Worm (Caenorhabditis elegans) whole organism, L4 larva: ENCODE results near the gene Y37E11AL.3.

Experiments used
- F49E8.2 ChIP-seq: sonication (generic microtip); optimal IDR thresholded peaks from 2 replicates; lab custom pipeline; 2016; ENCODE audit warnings: missing compliant biosample characterization, mild to moderate bottlenecking, missing genetic modification characterization, borderline replicate concordance
- T26A8.4 ChIP-seq: fragments of 200-800 bp; sonication (Bioruptor generic); IDR thresholded peaks from 2 replicates; pipeline ENCODE4 v1.3.6; 2022; ENCODE audit warnings: missing genetic modification characterization, missing compliant biosample characterization
- Y75B8A.6 ChIP-seq: fragments of 200-800 bp; sonication (Bioruptor generic); IDR thresholded peaks from 2 replicates; pipeline ENCODE4 v1.3.6; 2022; ENCODE audit warnings: missing genetic modification reagents, missing genetic modification characterization, missing compliant biosample characterization
- aha-1 ChIP-seq: fragments of 150-350 bp; peaks from one replicate; lab custom pipeline; 2014; ENCODE audit warnings: missing biosample characterization, missing genetic modification characterization
- ceh-20 ChIP-seq: fragments of 200-800 bp; sonication (Bioruptor generic); IDR thresholded peaks from 2 replicates; pipeline ENCODE4 v1.3.6; 2022; ENCODE audit warnings: missing genetic modification reagents, missing genetic modification characterization, missing compliant biosample characterization
- dmd-6 ChIP-seq: fragments of 200-800 bp; sonication (Bioruptor generic); IDR thresholded peaks from 2 replicates; pipeline ENCODE4 v1.3.6; 2022; ENCODE audit warnings: missing genetic modification reagents, missing genetic modification characterization, missing compliant biosample characterization
- dmd-9 ChIP-seq: fragments of 200-800 bp; sonication (Bioruptor generic); IDR thresholded peaks from 2 replicates; pipeline ENCODE4 v1.3.6; 2022; ENCODE audit warnings: missing genetic modification reagents, missing genetic modification characterization, missing compliant biosample characterization
- dpl-1 ChIP-seq: fragments of 150-350 bp; optimal IDR thresholded peaks from 2 replicates; lab custom pipeline; 2014; ENCODE audit warnings: missing biosample characterization, missing genetic modification reagents, missing genetic modification characterization
- dve-1 ChIP-seq: sonication (generic microtip); optimal IDR thresholded peaks from 2 replicates; lab custom pipeline; 2017; ENCODE audit warnings: antibody characterized with exemption, mild to moderate bottlenecking, missing genetic modification characterization, missing compliant biosample characterization; ENCODE audit not compliant: insufficient read depth
- fkh-10 ChIP-seq: fragments of 150-350 bp; optimal IDR thresholded peaks from 2 replicates; lab custom pipeline; 2014; ENCODE audit warnings: missing biosample characterization, missing genetic modification reagents, missing genetic modification characterization
- fos-1 ChIP-seq: fragments of 150-350 bp; optimal IDR thresholded peaks from 2 replicates; lab custom pipeline; 2014; ENCODE audit warnings: missing biosample characterization, missing genetic modification characterization
- hlh-30 ChIP-seq: sonication (generic microtip); optimal IDR thresholded peaks from 2 replicates; lab custom pipeline; 2017; ENCODE audit warnings: antibody characterized with exemption, mild to moderate bottlenecking, missing genetic modification characterization, missing compliant biosample characterization; ENCODE audit not compliant: insufficient read depth
- hmg-1.1 ChIP-seq: fragments of 200-800 bp; sonication (Bioruptor generic); IDR thresholded peaks from 2 replicates; pipeline ENCODE4 v1.3.6; 2022; ENCODE audit warnings: missing genetic modification reagents, missing genetic modification characterization, missing compliant biosample characterization
- lim-7 ChIP-seq: fragments of 200-800 bp; sonication (Bioruptor generic); IDR thresholded peaks from 2 replicates; pipeline ENCODE4 v1.3.6; 2022; ENCODE audit warnings: missing genetic modification characterization, missing compliant biosample characterization
- lin-15B ChIP-seq: fragments of 150-350 bp; sonication (generic microtip); optimal IDR thresholded peaks from 3 replicates; lab custom pipeline; 2014; ENCODE audit warnings: missing biosample characterization, missing genetic modification characterization
- lin-38 ChIP-seq: fragments of 200-800 bp; sonication (Bioruptor generic); IDR thresholded peaks from 2 replicates; pipeline ENCODE4 v1.3.6; 2022; ENCODE audit warnings: missing genetic modification reagents, missing genetic modification characterization, missing compliant biosample characterization
- lsy-2 ChIP-seq, 2 experiments: fragments of 150-350 bp in 1 of 2; sonication (generic microtip) in 1 of 2; optimal IDR thresholded peaks; 2 replicates each; lab custom pipeline; 2014 to 2017; ENCODE audit warnings: missing biosample characterization in 2 of 2, missing genetic modification characterization in 2 of 2
- mep-1 ChIP-seq: fragments of 150-350 bp; sonication (generic microtip); optimal IDR thresholded peaks from 3 replicates; lab custom pipeline; 2014; ENCODE audit warnings: missing biosample characterization, missing genetic modification characterization
- mes-2 ChIP-seq: sonication (generic microtip); optimal IDR thresholded peaks from 2 replicates; lab custom pipeline; 2016; ENCODE audit warnings: missing genotype, mild to moderate bottlenecking, missing genetic modification characterization, missing compliant biosample characterization; ENCODE audit not compliant: poor library complexity, severe bottlenecking
- mxl-3 ChIP-seq: fragments of 200-800 bp; sonication (Bioruptor generic); optimal IDR thresholded peaks from 2 replicates; lab custom pipeline; 2018; ENCODE audit warnings: mild to moderate bottlenecking, missing genetic modification characterization, missing compliant biosample characterization
- nhr-10 ChIP-seq: fragments of 150-350 bp; optimal IDR thresholded peaks from 2 replicates; lab custom pipeline; 2014; ENCODE audit warnings: missing biosample characterization, missing genetic modification characterization
- nhr-102 ChIP-seq: sonication (generic microtip); optimal IDR thresholded peaks from 2 replicates; lab custom pipeline; 2016; ENCODE audit warnings: mild to moderate bottlenecking, missing genetic modification characterization, moderate library complexity, missing compliant biosample characterization
- nhr-11 ChIP-seq: fragments of 150-350 bp; optimal IDR thresholded peaks from 2 replicates; lab custom pipeline; 2014; ENCODE audit warnings: missing biosample characterization, missing genetic modification characterization
- nhr-111 ChIP-seq: fragments of 200-800 bp; sonication (Bioruptor generic); optimal IDR thresholded peaks from 2 replicates; lab custom pipeline; 2018; ENCODE audit warnings: mild to moderate bottlenecking, missing genetic modification characterization, missing compliant biosample characterization
- nhr-28 ChIP-seq: fragments of 150-350 bp; optimal IDR thresholded peaks from 2 replicates; lab custom pipeline; 2014; ENCODE audit warnings: missing biosample characterization, missing genetic modification characterization
- nhr-6 ChIP-seq: fragments of 150-350 bp; optimal IDR thresholded peaks from 2 replicates; lab custom pipeline; 2014; ENCODE audit warnings: missing biosample characterization, missing genetic modification characterization
- pha-4 ChIP-seq, 2 experiments: fragments of 150-350 bp in 1 of 2; fragments of 200-800 bp in 1 of 2; sonication (Bioruptor generic) in 1 of 2; IDR thresholded peaks in 1 of 2; optimal IDR thresholded peaks in 1 of 2; 2 replicates each; pipeline versions ENCODE4 v1.3.6 to Lab custom; 2014 to 2022; ENCODE audit warnings: missing genetic modification characterization in 2 of 2, missing genetic modification reagents in 2 of 2, missing biosample characterization in 1 of 2, missing compliant biosample characterization in 1 of 2
- php-3 ChIP-seq: fragments of 200-800 bp; sonication (Bioruptor generic); IDR thresholded peaks from 2 replicates; pipeline ENCODE4 v1.3.6; 2022; ENCODE audit warnings: missing genetic modification reagents, missing genetic modification characterization, missing compliant biosample characterization
- pqm-1 ChIP-seq: sonication (generic microtip); optimal IDR thresholded peaks from 2 replicates; lab custom pipeline; 2017; ENCODE audit warnings: missing biosample characterization, missing genetic modification characterization
- rbr-2 ChIP-seq: sonication (generic microtip); optimal IDR thresholded peaks from 2 replicates; lab custom pipeline; 2016; ENCODE audit warnings: missing genotype, missing genetic modification characterization, missing compliant biosample characterization
- saeg-2 ChIP-seq: fragments of 200-800 bp; sonication (Bioruptor generic); IDR thresholded peaks from 2 replicates; pipeline ENCODE4 v1.3.6; 2022; ENCODE audit warnings: missing genetic modification reagents, missing genetic modification characterization, missing compliant biosample characterization
- set-16 ChIP-seq: fragments of 200-800 bp; sonication (Bioruptor generic); IDR thresholded peaks from 2 replicates; pipeline ENCODE4 v1.3.6; 2022; ENCODE audit warnings: missing genetic modification reagents, missing genetic modification characterization, missing compliant biosample characterization
- snpc-1.2 ChIP-seq: fragments of 200-800 bp; sonication (Bioruptor generic); IDR thresholded peaks from 2 replicates; pipeline ENCODE4 v1.3.6; 2022; ENCODE audit warnings: missing genetic modification reagents, missing genetic modification characterization, missing compliant biosample characterization
- tag-97 ChIP-seq: fragments of 200-800 bp; sonication (Bioruptor generic); IDR thresholded peaks from 2 replicates; pipeline ENCODE4 v1.3.6; 2022; ENCODE audit warnings: missing genetic modification characterization, missing compliant biosample characterization
- unc-130 ChIP-seq: sonication (generic microtip); optimal IDR thresholded peaks from 2 replicates; lab custom pipeline; 2016; ENCODE audit warnings: missing genetic modification reagents, missing genetic modification characterization, missing compliant biosample characterization
- vab-7 ChIP-seq: fragments of 200-800 bp; sonication (Bioruptor generic); IDR thresholded peaks from 2 replicates; pipeline ENCODE4 v1.3.6; 2022; ENCODE audit warnings: missing genetic modification reagents, missing genetic modification characterization, missing compliant biosample characterization
- zag-1 ChIP-seq: fragments of 150-350 bp; optimal IDR thresholded peaks from 2 replicates; lab custom pipeline; 2014; ENCODE audit warnings: missing biosample characterization, missing genetic modification characterization
- zip-2 ChIP-seq: fragments of 150-350 bp; optimal IDR thresholded peaks from 2 replicates; lab custom pipeline; 2014; ENCODE audit warnings: missing biosample characterization, missing genetic modification characterization

Gene Y37E11AL.3

ce11 chrIV:3694638-3695037 is at the start of gene Y37E11AL.3, which contains the start of gene taf-6.2:
Gene Y37E11AL.3, plus strand, starts transcription at chrIV:3694935.
Gene taf-6.2, minus strand, starts transcription at chrIV:3694733.
- TF ChIP-seq nhr-28 (tag; lab: Kevin White, UChicago) (peak; percentile 52), dpl-1 (GFP tag; lab: Kevin White, UChicago) (peak; percentile 88), nhr-11 (tag; lab: Kevin White, UChicago) (peak; percentile 21), nhr-6 (tag; lab: Kevin White, UChicago) (peak; percentile 26), lsy-2 (tag; optimal IDR thresholded peaks at IDR 0.05; lab: Kevin White, UChicago) (peak in 1 of 2 experiments; percentile 66), lin-38 (peak; percentile 97), rbr-2 (tag; lab: Kevin White, UChicago) (peak; percentile 20), mep-1 (tag; lab: Kevin White, UChicago) (peak; percentile 33), fkh-10 (GFP tag; lab: Kevin White, UChicago) (peak; percentile 14), T26A8.4 (no peak), tag-97 (GFP tag; lab: Robert Waterston, UW) (no peak), ceh-20 (GFP tag; lab: Robert Waterston, UW) (no peak), mes-2 (tag; lab: Kevin White, UChicago) (peak; percentile 79), hlh-30 (tag; lab: Kevin White, UChicago) (peak; percentile 31), aha-1 (tag; lab: Kevin White, UChicago) (peak; percentile 29), dmd-9 (GFP tag; lab: Robert Waterston, UW) (no peak)

ce11 chrIV:3645487-3645886 is 49.2 kb upstream of the Y37E11AL.3 start:
- TF ChIP-seq dve-1 (tag; lab: Kevin White, UChicago) (no peak), php-3 (GFP tag; lab: Robert Waterston, UW) (no peak), set-16 (GFP tag; lab: Robert Waterston, UW) (peak; percentile 89), dmd-6 (GFP tag; lab: Robert Waterston, UW) (no peak), nhr-111 (GFP tag; lab: Kevin White, UChicago) (no peak), zip-2 (tag; lab: Kevin White, UChicago) (no peak), F49E8.2 (tag; lab: Kevin White, UChicago) (no peak), zag-1 (tag; lab: Kevin White, UChicago) (no peak), lin-38 (no peak), hlh-30 (tag; lab: Kevin White, UChicago) (no peak), lin-15B (tag; lab: Kevin White, UChicago) (no peak), fos-1 (tag; lab: Kevin White, UChicago) (no peak), mxl-3 (no peak), nhr-102 (tag; lab: Kevin White, UChicago) (no peak), nhr-10 (tag; lab: Kevin White, UChicago) (no peak), unc-130 (no peak), pha-4 (GFP tag; IDR thresholded peaks at IDR 0.05; lab: Robert Waterston, UW) (no peak), pha-4 (tag; optimal IDR thresholded peaks at IDR 0.05; lab: Kevin White, UChicago) (no peak), pqm-1 (tag; lab: Kevin White, UChicago) (no peak), dmd-9 (GFP tag; lab: Robert Waterston, UW) (no peak), vab-7 (GFP tag; lab: Robert Waterston, UW) (no peak), snpc-1.2 (0 out of 2 replicates have a peak, but pooled peaks have one; percentile 44), lim-7 (no peak), hmg-1.1 (GFP tag; lab: Robert Waterston, UW) (peak; percentile 37; the same call in 1 of the 2 replicates), Y75B8A.6 (GFP tag; lab: Robert Waterston, UW) (no peak), saeg-2 (no peak)
